Worm (Caenorhabditis elegans): ENCODE data around the gene tps-1.

ce11 chrX:17517872-17518271 lies 43.5 kb upstream of the tps-1 start:
- TF ChIP-seq C16A3.4 (tag; optimal IDR thresholded peaks at IDR 0.05) (no peak), nhr-237 (tag; optimal IDR thresholded peaks at IDR 0.05) (no peak), skn-1 (tag; optimal IDR thresholded peaks at IDR 0.05) (no peak), egl-27 (tag; optimal IDR thresholded peaks at IDR 0.05) (no peak), pqm-1 (tag; optimal IDR thresholded peaks at IDR 0.05) (no peak), elt-3 (tag; optimal IDR thresholded peaks at IDR 0.05) (no peak), aly-2 (tag; optimal IDR thresholded peaks at IDR 0.05) (no peak), unc-62 (GFP tag; optimal IDR thresholded peaks at IDR 0.05) (no peak), ama-1 (optimal IDR thresholded peaks at IDR 0.05) (no peak), tlp-1 (tag; optimal IDR thresholded peaks at IDR 0.05) (no peak), unc-130 (tag; optimal IDR thresholded peaks at IDR 0.05) (no peak), lsy-2 (tag; optimal IDR thresholded peaks at IDR 0.05) (no peak)

Data from whole organism, L1 larva.